Worm (Caenorhabditis elegans) whole organism, L1 larva: Measurements from ENCODE around the gene hint-3.

Source experiments
- F16B12.6 ChIP-seq: fragments of 150-350 bp; optimal IDR thresholded peaks from 2 replicates; lab custom pipeline; 2014; ENCODE audit warnings: missing biosample characterization, missing genetic modification characterization
- aly-2 ChIP-seq: fragments of 150-350 bp; optimal IDR thresholded peaks from 2 replicates; lab custom pipeline; 2014; ENCODE audit warnings: missing biosample characterization, missing genetic modification characterization
- ama-1 ChIP-seq: fragments of 150-350 bp; optimal IDR thresholded peaks from 2 replicates; lab custom pipeline; 2014
- elt-3 ChIP-seq, 6 experiments: fragments of 150-350 bp in 1 of 6; sonication (generic microtip); optimal IDR thresholded peaks; 2 replicates each; lab custom pipeline; 2017 to 2018; ENCODE audit warnings: missing biosample characterization in 6 of 6, missing genetic modification characterization in 6 of 6, inconsistent platforms in 1 of 6
- nhr-12 ChIP-seq: sonication (generic microtip); optimal IDR thresholded peaks from 2 replicates; lab custom pipeline; 2017; ENCODE audit warnings: missing biosample characterization, missing genetic modification characterization
- nhr-47 ChIP-seq: sonication (generic microtip); optimal IDR thresholded peaks from 2 replicates; lab custom pipeline; 2016; ENCODE audit warnings: mild to moderate bottlenecking, missing genetic modification characterization, moderate library complexity, missing compliant biosample characterization
- pax-3 ChIP-seq: fragments of 200-800 bp; sonication (Bioruptor generic); optimal IDR thresholded peaks from 2 replicates; lab custom pipeline; 2018; ENCODE audit warnings: mild to moderate bottlenecking, missing genetic modification characterization, moderate library complexity, missing compliant biosample characterization
- zag-1 ChIP-seq: fragments of 150-350 bp; optimal IDR thresholded peaks from 2 replicates; lab custom pipeline; 2014; ENCODE audit warnings: missing biosample characterization, missing genetic modification characterization
- zip-4 ChIP-seq: fragments of 200-800 bp; sonication (Bioruptor generic); optimal IDR thresholded peaks from 2 replicates; lab custom pipeline; 2018; ENCODE audit warnings: mild to moderate bottlenecking, missing genetic modification characterization, moderate library complexity, missing compliant biosample characterization
- ztf-11 ChIP-seq, 2 experiments: sonication (generic microtip); optimal IDR thresholded peaks; 2 replicates each; lab custom pipeline; 2016 to 2017; ENCODE audit warnings: missing genetic modification characterization in 2 of 2, missing biosample characterization in 1 of 2, missing compliant biosample characterization in 1 of 2

DNA sequence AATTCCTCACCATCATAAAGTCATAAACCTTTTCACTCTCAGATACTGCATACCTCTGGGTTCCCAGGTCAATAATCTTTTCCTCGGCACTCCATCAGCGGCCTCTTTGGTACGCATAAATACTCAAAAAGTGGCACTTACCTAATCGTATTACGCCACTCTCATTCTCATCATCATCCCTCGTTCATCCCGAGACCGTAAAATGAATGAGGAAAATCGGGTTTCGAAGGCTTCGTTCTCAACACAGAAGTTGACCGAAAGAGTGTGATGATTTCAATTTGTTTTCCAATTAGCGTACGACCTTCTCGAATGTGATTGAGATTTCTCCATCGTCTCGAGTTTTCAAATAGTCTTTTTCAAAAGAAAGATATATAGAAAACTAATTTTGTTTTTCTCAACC, 20.3 kb upstream of the hint-3 start:
- TF ChIP-seq nhr-12 (tag; lab: Kevin White, UChicago) = no peak
- TF ChIP-seq ztf-11 (tag; optimal IDR thresholded peaks at IDR 0.05; lab: Kevin White, UChicago) = no peak
- TF ChIP-seq F16B12.6 (tag; lab: Kevin White, UChicago) = no peak
- TF ChIP-seq zip-4 (GFP tag; lab: Kevin White, UChicago) = no peak
- no peak for TF ChIP-seq pax-3 (tag; lab: Kevin White, UChicago)
- no peak for TF ChIP-seq zag-1 (tag; lab: Kevin White, UChicago)
- TF ChIP-seq nhr-47 (tag; lab: Kevin White, UChicago) = no peak
- TF ChIP-seq ama-1 = no peak
- TF ChIP-seq elt-3 (tag; optimal IDR thresholded peaks at IDR 0.05; lab: Kevin White, UChicago) = no peak
- TF ChIP-seq aly-2 (tag; lab: Kevin White, UChicago) = no peak
